Worm (Caenorhabditis elegans): ENCODE data around the gene srh-5.

ce11 chrV:1666904-1667303, 18.5 kb upstream of the srh-5 start, which contains the start of gene K04F1.8:
- TF ChIP-seq nhr-28 (tag; optimal IDR thresholded peaks at IDR 0.05) (no peak), fkh-10 (GFP tag; optimal IDR thresholded peaks at IDR 0.05) (no peak)

Data from whole organism, L4 larva.